Worm (Caenorhabditis elegans) whole organism, L4 larva: Measurements from ENCODE around the gene ulp-4.

Source experiments
- F26F4.8 ChIP-seq: fragments of 200-800 bp; sonication (Bioruptor generic); conservative IDR thresholded peaks from 2 replicates; pipeline ENCODE4 v1.3.6; 2022; ENCODE audit warnings: missing genetic modification characterization, missing compliant biosample characterization
- F49E8.2 ChIP-seq: sonication (generic microtip); optimal IDR thresholded peaks from 2 replicates; lab custom pipeline; 2016; ENCODE audit warnings: missing compliant biosample characterization, mild to moderate bottlenecking, missing genetic modification characterization, borderline replicate concordance
- R02D3.7 ChIP-seq: fragments of 150-350 bp; sonication (generic microtip); optimal IDR thresholded peaks from 3 replicates; lab custom pipeline; 2014; ENCODE audit warnings: missing biosample characterization, missing genetic modification characterization
- Y48G9A.11 ChIP-seq: fragments of 200-800 bp; sonication (Bioruptor generic); IDR thresholded peaks from 2 replicates; pipeline ENCODE4 v1.3.6; 2022; ENCODE audit warnings: missing genetic modification reagents, missing genetic modification characterization, missing compliant biosample characterization
- Y5F2A.4 ChIP-seq: fragments of 200-800 bp; sonication (Bioruptor generic); optimal IDR thresholded peaks from 2 replicates; lab custom pipeline; 2018; ENCODE audit warnings: mild to moderate bottlenecking, missing genetic modification characterization, missing compliant biosample characterization
- ZK337.2 ChIP-seq: fragments of 200-800 bp; sonication (Bioruptor generic); IDR thresholded peaks from 2 replicates; pipeline ENCODE4 v1.3.6; 2022; ENCODE audit warnings: missing genetic modification reagents, missing genetic modification characterization, missing compliant biosample characterization
- aha-1 ChIP-seq: fragments of 150-350 bp; peaks from one replicate; lab custom pipeline; 2014; ENCODE audit warnings: missing biosample characterization, missing genetic modification characterization
- arid-1 ChIP-seq: fragments of 200-800 bp; sonication (Bioruptor generic); conservative IDR thresholded peaks from 2 replicates; pipeline ENCODE4 v1.3.6; 2022; ENCODE audit warnings: missing genetic modification reagents, missing genetic modification characterization, missing compliant biosample characterization
- attf-4 ChIP-seq: sonication (generic microtip); optimal IDR thresholded peaks from 3 replicates; lab custom pipeline; 2017; ENCODE audit warnings: missing biosample characterization, missing genetic modification characterization
- ceh-32 ChIP-seq: sonication (generic microtip); optimal IDR thresholded peaks from 2 replicates; lab custom pipeline; 2016; ENCODE audit warnings: mild to moderate bottlenecking, missing genetic modification characterization, missing compliant biosample characterization; ENCODE audit not compliant: poor library complexity
- daf-12 ChIP-seq: fragments of 150-350 bp; optimal IDR thresholded peaks from 2 replicates; lab custom pipeline; 2014; ENCODE audit warnings: missing biosample characterization, missing genetic modification reagents, missing genetic modification characterization
- daf-19 ChIP-seq: fragments of 200-800 bp; sonication (Bioruptor generic); conservative IDR thresholded peaks from 2 replicates; pipeline ENCODE4 v1.3.6; 2022; ENCODE audit warnings: missing genetic modification characterization, missing compliant biosample characterization
- daf-8 ChIP-seq: fragments of 200-800 bp; sonication (Bioruptor generic); IDR thresholded peaks from 2 replicates; pipeline ENCODE4 v1.3.6; 2022; ENCODE audit warnings: missing genetic modification characterization, missing compliant biosample characterization
- dpl-1 ChIP-seq: fragments of 150-350 bp; optimal IDR thresholded peaks from 2 replicates; lab custom pipeline; 2014; ENCODE audit warnings: missing biosample characterization, missing genetic modification reagents, missing genetic modification characterization
- dve-1 ChIP-seq: sonication (generic microtip); optimal IDR thresholded peaks from 2 replicates; lab custom pipeline; 2017; ENCODE audit warnings: antibody characterized with exemption, mild to moderate bottlenecking, missing genetic modification characterization, missing compliant biosample characterization; ENCODE audit not compliant: insufficient read depth
- egl-27 ChIP-seq: sonication (generic microtip); optimal IDR thresholded peaks from 3 replicates; lab custom pipeline; 2017; ENCODE audit warnings: missing biosample characterization, missing genetic modification reagents, missing genetic modification characterization
- fos-1 ChIP-seq: fragments of 150-350 bp; optimal IDR thresholded peaks from 2 replicates; lab custom pipeline; 2014; ENCODE audit warnings: missing biosample characterization, missing genetic modification characterization
- hlh-30 ChIP-seq: sonication (generic microtip); optimal IDR thresholded peaks from 2 replicates; lab custom pipeline; 2017; ENCODE audit warnings: antibody characterized with exemption, mild to moderate bottlenecking, missing genetic modification characterization, missing compliant biosample characterization; ENCODE audit not compliant: insufficient read depth
- jun-1 ChIP-seq: fragments of 150-350 bp; optimal IDR thresholded peaks from 2 replicates; lab custom pipeline; 2014; ENCODE audit warnings: missing biosample characterization, missing genetic modification reagents, missing genetic modification characterization
- lin-1 ChIP-seq: fragments of 200-800 bp; sonication (Bioruptor generic); IDR thresholded peaks from 2 replicates; pipeline ENCODE4 v1.3.6; 2022; ENCODE audit warnings: missing genetic modification reagents, missing genetic modification characterization, missing compliant biosample characterization
- lin-13 ChIP-seq: fragments of 150-350 bp; optimal IDR thresholded peaks from 2 replicates; lab custom pipeline; 2014; ENCODE audit warnings: missing biosample characterization, missing genetic modification reagents, missing genetic modification characterization
- lin-38 ChIP-seq: fragments of 200-800 bp; sonication (Bioruptor generic); IDR thresholded peaks from 2 replicates; pipeline ENCODE4 v1.3.6; 2022; ENCODE audit warnings: missing genetic modification reagents, missing genetic modification characterization, missing compliant biosample characterization
- lin-39 ChIP-seq: fragments of 150-350 bp; optimal IDR thresholded peaks from 2 replicates; lab custom pipeline; 2014; ENCODE audit warnings: missing biosample characterization, missing genetic modification reagents, missing genetic modification characterization
- lir-3 ChIP-seq: sonication (generic microtip); optimal IDR thresholded peaks from 2 replicates; lab custom pipeline; 2016; ENCODE audit warnings: mild to moderate bottlenecking, missing genetic modification characterization, missing compliant biosample characterization
- lsy-2 ChIP-seq, 2 experiments: fragments of 150-350 bp in 1 of 2; sonication (generic microtip) in 1 of 2; optimal IDR thresholded peaks; 2 replicates each; lab custom pipeline; 2014 to 2017; ENCODE audit warnings: missing biosample characterization in 2 of 2, missing genetic modification characterization in 2 of 2
- madf-5 ChIP-seq, 2 experiments: fragments of 200-800 bp; sonication (Bioruptor generic); IDR thresholded peaks; 2 replicates each; pipeline ENCODE4 v1.3.6; 2022; ENCODE audit warnings: missing compliant biosample characterization in 2 of 2, missing genetic modification characterization in 2 of 2
- mdl-1 ChIP-seq, 2 experiments: fragments of 150-350 bp in 1 of 2; sonication (generic microtip) in 1 of 2; optimal IDR thresholded peaks; 2 replicates each; lab custom pipeline; 2014 to 2017; ENCODE audit warnings: missing biosample characterization in 2 of 2, missing genetic modification characterization in 2 of 2
- mdt-29 ChIP-seq: fragments of 200-800 bp; sonication (Bioruptor generic); IDR thresholded peaks from 2 replicates; pipeline ENCODE4 v1.3.6; 2022; ENCODE audit warnings: missing genetic modification reagents, missing genetic modification characterization, missing compliant biosample characterization
- mep-1 ChIP-seq: fragments of 150-350 bp; sonication (generic microtip); optimal IDR thresholded peaks from 3 replicates; lab custom pipeline; 2014; ENCODE audit warnings: missing biosample characterization, missing genetic modification characterization
- mes-2 ChIP-seq: sonication (generic microtip); optimal IDR thresholded peaks from 2 replicates; lab custom pipeline; 2016; ENCODE audit warnings: missing genotype, mild to moderate bottlenecking, missing genetic modification characterization, missing compliant biosample characterization; ENCODE audit not compliant: poor library complexity, severe bottlenecking
- nhr-11 ChIP-seq: fragments of 150-350 bp; optimal IDR thresholded peaks from 2 replicates; lab custom pipeline; 2014; ENCODE audit warnings: missing biosample characterization, missing genetic modification characterization
- nhr-28 ChIP-seq: fragments of 150-350 bp; optimal IDR thresholded peaks from 2 replicates; lab custom pipeline; 2014; ENCODE audit warnings: missing biosample characterization, missing genetic modification characterization
- nhr-48 ChIP-seq: sonication (generic microtip); optimal IDR thresholded peaks from 2 replicates; lab custom pipeline; 2016; ENCODE audit warnings: mild to moderate bottlenecking, missing genetic modification characterization, missing compliant biosample characterization
- nhr-6 ChIP-seq: fragments of 150-350 bp; optimal IDR thresholded peaks from 2 replicates; lab custom pipeline; 2014; ENCODE audit warnings: missing biosample characterization, missing genetic modification characterization
- pha-4 ChIP-seq, 2 experiments: fragments of 150-350 bp in 1 of 2; fragments of 200-800 bp in 1 of 2; sonication (Bioruptor generic) in 1 of 2; IDR thresholded peaks in 1 of 2; optimal IDR thresholded peaks in 1 of 2; 2 replicates each; pipeline versions ENCODE4 v1.3.6 to Lab custom; 2014 to 2022; ENCODE audit warnings: missing genetic modification characterization in 2 of 2, missing genetic modification reagents in 2 of 2, missing biosample characterization in 1 of 2, missing compliant biosample characterization in 1 of 2
- pqm-1 ChIP-seq: sonication (generic microtip); optimal IDR thresholded peaks from 2 replicates; lab custom pipeline; 2017; ENCODE audit warnings: missing biosample characterization, missing genetic modification characterization
- rbr-2 ChIP-seq: sonication (generic microtip); optimal IDR thresholded peaks from 2 replicates; lab custom pipeline; 2016; ENCODE audit warnings: missing genotype, missing genetic modification characterization, missing compliant biosample characterization
- sdz-12 ChIP-seq: fragments of 200-800 bp; sonication (Bioruptor generic); optimal IDR thresholded peaks from 2 replicates; lab custom pipeline; 2018; ENCODE audit warnings: mild to moderate bottlenecking, missing genetic modification characterization, missing compliant biosample characterization
- set-16 ChIP-seq: fragments of 200-800 bp; sonication (Bioruptor generic); IDR thresholded peaks from 2 replicates; pipeline ENCODE4 v1.3.6; 2022; ENCODE audit warnings: missing genetic modification reagents, missing genetic modification characterization, missing compliant biosample characterization
- skn-1 ChIP-seq: fragments of 150-350 bp; optimal IDR thresholded peaks from 2 replicates; lab custom pipeline; 2014; ENCODE audit warnings: missing biosample characterization, missing genetic modification characterization
- spr-1 ChIP-seq: sonication (generic microtip); optimal IDR thresholded peaks from 2 replicates; lab custom pipeline; 2016; ENCODE audit warnings: mild to moderate bottlenecking, missing genetic modification characterization, missing compliant biosample characterization
- tra-1 ChIP-seq: fragments of 200-800 bp; sonication (Bioruptor generic); IDR thresholded peaks from 2 replicates; pipeline ENCODE4 v1.3.6; 2022; ENCODE audit warnings: missing genetic modification reagents, missing genetic modification characterization, missing compliant biosample characterization
- unc-130 ChIP-seq: sonication (generic microtip); optimal IDR thresholded peaks from 2 replicates; lab custom pipeline; 2016; ENCODE audit warnings: missing genetic modification reagents, missing genetic modification characterization, missing compliant biosample characterization
- unc-62 ChIP-seq, 3 experiments: fragments of 150-350 bp in 1 of 3; sonication (generic microtip); optimal IDR thresholded peaks in 2 of 3; peaks in 1 of 3; 1 replicate in 1 of 3; 2 replicates in 2 of 3; lab custom pipeline; 2014 to 2017; ENCODE audit warnings: missing biosample characterization in 3 of 3, missing genetic modification characterization in 3 of 3, missing genetic modification reagents in 3 of 3, missing genotype in 1 of 3
- zfp-2 ChIP-seq: sonication (generic microtip); optimal IDR thresholded peaks from 2 replicates; lab custom pipeline; 2016; ENCODE audit warnings: mild to moderate bottlenecking, missing genetic modification characterization, missing compliant biosample characterization
- zip-11 ChIP-seq: fragments of 200-800 bp; sonication (Bioruptor generic); IDR thresholded peaks from 2 replicates; pipeline ENCODE4 v1.3.6; 2022; ENCODE audit warnings: missing genetic modification characterization, missing compliant biosample characterization

ulp-4 gene

ce11 chrII:8143278-8143931 lies 13.6 kb downstream of the ulp-4 start, which contains the start of the genes ints-11 and rpl-10:
Gene ints-11 (minus strand): TSS chrII:8143478.
Gene rpl-10 (plus strand): TSS chrII:8143881.
- TF ChIP-seq lin-38 (GFP tag; lab: Robert Waterston, UW) (peak; percentile 58), zfp-2 (tag; lab: Kevin White, UChicago) (no peak), tra-1 (GFP tag; lab: Robert Waterston, UW) (no peak), pha-4 (GFP tag; IDR thresholded peaks at IDR 0.05; lab: Robert Waterston, UW) (no peak), pha-4 (tag; optimal IDR thresholded peaks at IDR 0.05; lab: Kevin White, UChicago) (no peak), nhr-28 (tag; lab: Kevin White, UChicago) (peak; percentile 7), hlh-30 (tag; lab: Kevin White, UChicago) (peak; percentile 51), mes-2 (tag; lab: Kevin White, UChicago) (peak; percentile 69), sdz-12 (GFP tag; lab: Kevin White, UChicago) (no peak), mdl-1 (tag; optimal IDR thresholded peaks at IDR 0.05; lab: Kevin White, UChicago) (no peak), dpl-1 (GFP tag; lab: Kevin White, UChicago) (peak; percentile 68), set-16 (GFP tag; lab: Robert Waterston, UW) (no peak), dve-1 (peak; percentile 20), mep-1 (peak; percentile 25), lsy-2 (tag; optimal IDR thresholded peaks at IDR 0.05; lab: Kevin White, UChicago) (peak in 1 of 2 experiments; percentile 97), nhr-6 (tag; lab: Kevin White, UChicago) (peak; percentile 10)

ce11 chrII:8144543-8144942 lies 14.8 kb downstream of the ulp-4 start, which contains the start of gene F10B5.2:
Gene F10B5.2 (plus strand): TSS chrII:8144762.
- TF ChIP-seq nhr-48 (tag; lab: Kevin White, UChicago) = no peak
- no peak for TF ChIP-seq unc-62 (GFP tag; optimal IDR thresholded peaks at IDR 0.05 in 1 of 2; lab: Kevin White, UChicago)
- TF ChIP-seq unc-62 (tag; optimal IDR thresholded peaks at IDR 0.05; lab: Kevin White, UChicago) = no peak
- TF ChIP-seq attf-4 (tag; lab: Kevin White, UChicago) = no peak
- no peak for TF ChIP-seq mdt-29 (GFP tag; lab: Robert Waterston, UW)
- TF ChIP-seq mes-2 (tag; lab: Kevin White, UChicago) = no peak
- TF ChIP-seq fos-1 = no peak
- TF ChIP-seq rbr-2 (tag; lab: Kevin White, UChicago) = no peak
- 0 out of 2 replicates have a peak, but pooled peaks have one; percentile 54 for TF ChIP-seq arid-1 (GFP tag; lab: Robert Waterston, UW)
- TF ChIP-seq lin-38 (GFP tag; lab: Robert Waterston, UW) = peak; percentile 50
- no peak for TF ChIP-seq Y5F2A.4
- no peak for TF ChIP-seq pqm-1 (tag; lab: Kevin White, UChicago)
- no peak for TF ChIP-seq lin-13 (GFP tag; lab: Kevin White, UChicago)
- TF ChIP-seq dpl-1 (GFP tag; lab: Kevin White, UChicago) = no peak
- 0 out of 2 replicates have a peak, but pooled peaks have one; percentile 48 for TF ChIP-seq Y48G9A.11
- no peak for TF ChIP-seq aha-1 (tag; lab: Kevin White, UChicago)
- TF ChIP-seq lin-1 = no peak
- 0 out of 2 replicates have a peak, but pooled peaks have one; percentile 41 for TF ChIP-seq daf-19 (GFP tag; lab: Robert Waterston, UW)
- TF ChIP-seq spr-1 (tag; lab: Kevin White, UChicago) = no peak
- TF ChIP-seq mdl-1 (tag; optimal IDR thresholded peaks at IDR 0.05; lab: Kevin White, UChicago) = no peak
- TF ChIP-seq daf-8 = no peak
- TF ChIP-seq F49E8.2 (tag; lab: Kevin White, UChicago) = peak; percentile 61
- TF ChIP-seq egl-27 = no peak
- TF ChIP-seq tra-1 (GFP tag; lab: Robert Waterston, UW) = no peak
- no peak for TF ChIP-seq lin-39
- TF ChIP-seq F26F4.8 (GFP tag; lab: Robert Waterston, UW) = 0 out of 2 replicates have a peak, but pooled peaks have one; percentile 48
- TF ChIP-seq skn-1 = no peak
- no peak for TF ChIP-seq madf-5 (GFP tag; IDR thresholded peaks at IDR 0.05; lab: Robert Waterston, UW)
- no peak for TF ChIP-seq ceh-32 (tag; lab: Kevin White, UChicago)
- TF ChIP-seq nhr-11 (tag; lab: Kevin White, UChicago) = no peak
- no peak for TF ChIP-seq daf-12 (tag; lab: Kevin White, UChicago)
- TF ChIP-seq R02D3.7 (tag; lab: Kevin White, UChicago) = no peak
- TF ChIP-seq jun-1 = no peak
- no peak for TF ChIP-seq lir-3 (tag; lab: Kevin White, UChicago)
- no peak for TF ChIP-seq zip-11 (GFP tag; lab: Robert Waterston, UW)
- TF ChIP-seq ZK337.2 (GFP tag; lab: Robert Waterston, UW) = no peak
- TF ChIP-seq unc-130 (GFP tag; lab: Kevin White, UChicago) = peak; percentile 8
